Worm (Caenorhabditis elegans) whole organism, young adult: Measurements from ENCODE around the gene K08D12.3.
A peak's percentile ranks its signal among the peaks of the same experiment; 100 is the strongest.

ENCODE experiments used
- B0261.1 ChIP-seq: sonication (generic microtip); optimal IDR thresholded peaks from 2 replicates; lab custom pipeline; 2016; ENCODE audit warnings: mild to moderate bottlenecking, missing genetic modification characterization, moderate library complexity, missing compliant biosample characterization
- B0336.3 ChIP-seq: fragments of 200-800 bp; sonication (Bioruptor generic); IDR thresholded peaks from 2 replicates; pipeline ENCODE4 v1.3.6; 2022; ENCODE audit warnings: missing genetic modification characterization, missing compliant biosample characterization
- C17E4.6 ChIP-seq: fragments of 200-800 bp; sonication (Bioruptor generic); IDR thresholded peaks from 2 replicates; pipeline ENCODE4 v1.3.6; 2022; ENCODE audit warnings: missing genetic modification reagents, missing genetic modification characterization, missing compliant biosample characterization
- D2030.7 ChIP-seq: fragments of 200-800 bp; sonication (Bioruptor generic); IDR thresholded peaks from 2 replicates; pipeline ENCODE4 v1.3.6; 2022; ENCODE audit warnings: missing genetic modification reagents, missing genetic modification characterization, missing compliant biosample characterization
- F55B11.4 ChIP-seq: sonication (generic microtip); optimal IDR thresholded peaks from 2 replicates; lab custom pipeline; 2016; ENCODE audit warnings: missing compliant biosample characterization, missing genetic modification characterization, borderline replicate concordance; ENCODE audit not compliant: insufficient read depth
- F57C9.4 ChIP-seq: sonication (generic microtip); optimal IDR thresholded peaks from 2 replicates; lab custom pipeline; 2017; ENCODE audit warnings: mild to moderate bottlenecking, missing genetic modification characterization, missing compliant biosample characterization
- Y79H2A.3 ChIP-seq: fragments of 200-800 bp; sonication (Bioruptor generic); conservative IDR thresholded peaks from 2 replicates; pipeline ENCODE4 v1.3.6; 2022; ENCODE audit warnings: missing genetic modification reagents, missing genetic modification characterization, missing compliant biosample characterization
- Y95B8A.8 ChIP-seq: fragments of 200-800 bp; sonication (Bioruptor generic); IDR thresholded peaks from 2 replicates; pipeline ENCODE4 v1.3.6; 2022; ENCODE audit warnings: missing genetic modification reagents, missing genetic modification characterization, missing compliant biosample characterization
- ZK185.1 ChIP-seq: sonication (generic microtip); optimal IDR thresholded peaks from 2 replicates; lab custom pipeline; 2016; ENCODE audit warnings: mild to moderate bottlenecking, missing genetic modification characterization, missing compliant biosample characterization; ENCODE audit not compliant: poor library complexity, severe bottlenecking
- akir-1 ChIP-seq: fragments of 200-800 bp; sonication (Bioruptor generic); optimal IDR thresholded peaks from 2 replicates; lab custom pipeline; 2018; ENCODE audit warnings: mild to moderate bottlenecking, missing genetic modification characterization, moderate library complexity, missing compliant biosample characterization
- aptf-2 ChIP-seq: fragments of 200-800 bp; sonication (Bioruptor generic); conservative IDR thresholded peaks from 2 replicates; pipeline ENCODE4 v1.3.6; 2022; ENCODE audit warnings: missing genetic modification reagents, missing genetic modification characterization, missing compliant biosample characterization
- bed-2 ChIP-seq: fragments of 200-800 bp; sonication (Bioruptor generic); IDR thresholded peaks from 2 replicates; pipeline ENCODE4 v1.3.6; 2022; ENCODE audit warnings: missing genetic modification reagents, missing genetic modification characterization, missing compliant biosample characterization
- ceh-27 ChIP-seq: fragments of 200-800 bp; sonication (Bioruptor generic); optimal IDR thresholded peaks from 2 replicates; lab custom pipeline; 2018; ENCODE audit warnings: mild to moderate bottlenecking, missing genetic modification characterization, moderate library complexity, missing compliant biosample characterization
- ceh-58 ChIP-seq: fragments of 200-800 bp; sonication (Bioruptor generic); IDR thresholded peaks from 2 replicates; pipeline ENCODE4 v1.3.6; 2022; ENCODE audit warnings: missing genetic modification characterization, missing compliant biosample characterization
- ceh-91 ChIP-seq: fragments of 200-800 bp; sonication (Bioruptor generic); IDR thresholded peaks from 2 replicates; pipeline ENCODE4 v1.3.6; 2022; ENCODE audit warnings: missing genetic modification reagents, missing genetic modification characterization, missing compliant biosample characterization
- chd-7 ChIP-seq: sonication (generic microtip); optimal IDR thresholded peaks from 2 replicates; lab custom pipeline; 2016; ENCODE audit warnings: mild to moderate bottlenecking, missing genetic modification characterization, moderate library complexity, missing compliant biosample characterization
- die-1 ChIP-seq: sonication (generic microtip); optimal IDR thresholded peaks from 2 replicates; lab custom pipeline; 2016; ENCODE audit warnings: missing genotype, mild to moderate bottlenecking, missing genetic modification characterization, missing compliant biosample characterization
- dox-1 ChIP-seq: fragments of 200-800 bp; sonication (Bioruptor generic); IDR thresholded peaks from 2 replicates; pipeline ENCODE4 v1.3.6; 2022; ENCODE audit warnings: missing genetic modification reagents, missing genetic modification characterization, missing compliant biosample characterization
- dpl-1 ChIP-seq: fragments of 150-350 bp; optimal IDR thresholded peaks from 2 replicates; lab custom pipeline; 2014; ENCODE audit warnings: missing biosample characterization, missing genetic modification reagents, missing genetic modification characterization
- efl-1 ChIP-seq: fragments of 150-350 bp; optimal IDR thresholded peaks from 2 replicates; lab custom pipeline; 2014; ENCODE audit warnings: missing biosample characterization, missing genetic modification reagents, missing genetic modification characterization
- egl-18 ChIP-seq: fragments of 200-800 bp; sonication (Bioruptor generic); IDR thresholded peaks from 2 replicates; pipeline ENCODE4 v1.3.6; 2022; ENCODE audit warnings: missing genetic modification reagents, missing genetic modification characterization, missing compliant biosample characterization
- fkh-3 ChIP-seq: sonication (generic microtip); optimal IDR thresholded peaks from 2 replicates; lab custom pipeline; 2016; ENCODE audit warnings: mild to moderate bottlenecking, missing genetic modification characterization, missing compliant biosample characterization
- gei-17 ChIP-seq: fragments of 200-800 bp; sonication (Bioruptor generic); optimal IDR thresholded peaks from 2 replicates; lab custom pipeline; 2018; ENCODE audit warnings: mild to moderate bottlenecking, missing genetic modification characterization, missing compliant biosample characterization
- lin-26 ChIP-seq: fragments of 200-800 bp; sonication (Bioruptor generic); IDR thresholded peaks from 2 replicates; pipeline ENCODE4 v1.3.6; 2022; ENCODE audit warnings: missing genetic modification reagents, missing genetic modification characterization, missing compliant biosample characterization
- lin-54 ChIP-seq: fragments of 200-800 bp; sonication (Bioruptor generic); optimal IDR thresholded peaks from 2 replicates; lab custom pipeline; 2018; ENCODE audit warnings: mild to moderate bottlenecking, missing genetic modification characterization, missing compliant biosample characterization
- lir-1 ChIP-seq: fragments of 200-800 bp; sonication (Bioruptor generic); conservative IDR thresholded peaks from 2 replicates; pipeline ENCODE4 v1.3.6; 2022; ENCODE audit warnings: missing genetic modification reagents, missing genetic modification characterization, missing compliant biosample characterization
- madf-3 ChIP-seq: fragments of 200-800 bp; sonication (Bioruptor generic); IDR thresholded peaks from 2 replicates; pipeline ENCODE4 v1.3.6; 2022; ENCODE audit warnings: missing genetic modification reagents, missing genetic modification characterization, missing compliant biosample characterization
- madf-6 ChIP-seq: fragments of 200-800 bp; sonication (Bioruptor generic); IDR thresholded peaks from 2 replicates; pipeline ENCODE4 v1.3.6; 2022; ENCODE audit warnings: missing genetic modification reagents, missing genetic modification characterization, missing compliant biosample characterization
- mxl-1 ChIP-seq: sonication (generic microtip); optimal IDR thresholded peaks from 2 replicates; lab custom pipeline; 2016; ENCODE audit warnings: missing genetic modification characterization, missing compliant biosample characterization
- nfya-2 ChIP-seq: fragments of 200-800 bp; sonication (Bioruptor generic); IDR thresholded peaks from 2 replicates; pipeline ENCODE4 v1.3.6; 2022; ENCODE audit warnings: missing genetic modification reagents, missing genetic modification characterization, missing compliant biosample characterization
- nfyb-1 ChIP-seq: fragments of 200-800 bp; sonication (Bioruptor generic); IDR thresholded peaks from 2 replicates; pipeline ENCODE4 v1.3.6; 2022; ENCODE audit warnings: missing genetic modification reagents, missing genetic modification characterization, missing compliant biosample characterization
- nhr-179 ChIP-seq: sonication (generic microtip); optimal IDR thresholded peaks from 2 replicates; lab custom pipeline; 2016; ENCODE audit warnings: mild to moderate bottlenecking, missing genetic modification characterization, missing compliant biosample characterization
- nhr-27 ChIP-seq: fragments of 200-800 bp; sonication (Bioruptor generic); optimal IDR thresholded peaks from 2 replicates; lab custom pipeline; 2018; ENCODE audit warnings: mild to moderate bottlenecking, missing genetic modification characterization, moderate library complexity, missing compliant biosample characterization
- nhr-90 ChIP-seq: sonication (generic microtip); optimal IDR thresholded peaks from 2 replicates; lab custom pipeline; 2016; ENCODE audit warnings: missing genotype, mild to moderate bottlenecking, missing genetic modification characterization, missing compliant biosample characterization
- pha-4 ChIP-seq: fragments of 150-350 bp; sonication (generic microtip); optimal IDR thresholded peaks from 2 replicates; lab custom pipeline; 2014; ENCODE audit warnings: missing biosample characterization, missing genetic modification reagents, missing genetic modification characterization
- repo-1 ChIP-seq: sonication (generic microtip); optimal IDR thresholded peaks from 2 replicates; lab custom pipeline; 2017; ENCODE audit warnings: mild to moderate bottlenecking, missing genetic modification characterization, missing compliant biosample characterization
- sdz-38 ChIP-seq: sonication (generic microtip); optimal IDR thresholded peaks from 2 replicates; lab custom pipeline; 2016; ENCODE audit warnings: missing genotype, missing genetic modification characterization, missing compliant biosample characterization
- sea-2 ChIP-seq: fragments of 200-800 bp; sonication (Bioruptor generic); IDR thresholded peaks from 2 replicates; pipeline ENCODE4 v1.3.6; 2022; ENCODE audit warnings: missing genetic modification characterization, missing compliant biosample characterization
- snpc-3.4 ChIP-seq: sonication (generic microtip); optimal IDR thresholded peaks from 2 replicates; lab custom pipeline; 2017; ENCODE audit warnings: missing genetic modification characterization, mild to moderate bottlenecking, missing compliant biosample characterization, antibody characterized with exemption, moderate library complexity, missing genotype, missing genetic modification reagents
- snpc-4 ChIP-seq, 5 experiments: fragments of 150-350 bp in 1 of 5; sonication (generic microtip) in 4 of 5; optimal IDR thresholded peaks; 2 replicates each; lab custom pipeline; 2014 to 2018; ENCODE audit warnings: missing genetic modification characterization in 5 of 5, missing biosample characterization in 3 of 5, antibody characterized with exemption in 2 of 5, mild to moderate bottlenecking in 2 of 5, missing compliant biosample characterization in 2 of 5, missing genotype in 2 of 5, moderate library complexity in 2 of 5, missing genetic modification reagents in 1 of 5
- somi-1 ChIP-seq: fragments of 200-800 bp; sonication (Bioruptor generic); optimal IDR thresholded peaks from 2 replicates; lab custom pipeline; 2018; ENCODE audit warnings: mild to moderate bottlenecking, missing genetic modification characterization, missing compliant biosample characterization
- tbp1 ChIP-seq: fragments of 200-800 bp; sonication (Bioruptor generic); optimal IDR thresholded peaks from 2 replicates; lab custom pipeline; 2018; ENCODE audit warnings: mild to moderate bottlenecking, missing genetic modification characterization, missing compliant biosample characterization
- unc-62 ChIP-seq: fragments of 150-350 bp; optimal IDR thresholded peaks from 2 replicates; lab custom pipeline; 2014; ENCODE audit warnings: missing biosample characterization, missing genetic modification reagents, missing genetic modification characterization
- xnd-1 ChIP-seq: sonication (generic microtip); optimal IDR thresholded peaks from 2 replicates; lab custom pipeline; 2016; ENCODE audit warnings: missing genotype, missing genetic modification reagents, missing genetic modification characterization, missing compliant biosample characterization
- zim-3 ChIP-seq: sonication (generic microtip); optimal IDR thresholded peaks from 2 replicates; lab custom pipeline; 2017; ENCODE audit warnings: mild to moderate bottlenecking, missing genetic modification characterization, moderate library complexity, missing compliant biosample characterization
- ztf-26 ChIP-seq: sonication (generic microtip); optimal IDR thresholded peaks from 2 replicates; lab custom pipeline; 2017; ENCODE audit warnings: missing genetic modification characterization, missing compliant biosample characterization
- ztf-28 ChIP-seq: fragments of 200-800 bp; sonication (Bioruptor generic); IDR thresholded peaks from 2 replicates; pipeline ENCODE4 v1.3.6; 2022; ENCODE audit warnings: missing genetic modification reagents, missing genetic modification characterization, missing compliant biosample characterization

The K08D12.3 gene

DNA sequence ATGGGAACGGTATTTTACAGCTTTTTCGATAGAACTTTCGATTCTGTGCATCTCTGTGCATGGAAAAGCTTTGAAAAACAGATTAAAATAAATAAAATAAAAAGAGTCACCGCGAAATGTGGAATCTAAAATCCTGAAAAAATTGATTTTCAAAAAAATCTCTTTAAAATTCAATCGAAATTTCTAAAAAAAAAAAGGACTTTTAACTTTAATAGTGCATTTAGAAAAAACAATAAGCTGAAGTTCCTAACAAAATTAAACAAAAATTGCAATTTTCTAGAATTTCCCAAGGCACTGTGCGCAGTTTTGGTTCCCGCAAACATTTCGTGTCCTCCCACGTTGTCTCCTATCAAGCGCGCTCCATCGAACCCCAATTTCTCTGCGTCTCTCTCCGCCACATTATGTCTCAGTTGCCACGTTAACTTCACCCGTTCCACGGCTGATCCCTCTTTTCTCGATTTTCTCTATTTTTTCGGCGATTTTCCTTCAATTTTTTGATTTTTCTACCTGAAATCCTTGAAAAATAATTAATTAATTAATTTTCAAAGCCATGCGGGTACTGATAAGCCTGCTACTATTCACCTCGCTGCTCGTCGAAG is 35.5 kb downstream of the K08D12.3 start, which contains the start of the genes Y41D4A.6 and Y41D4A.4 (continued):
- TF ChIP-seq akir-1 (GFP tag; lab: Kevin White, UChicago) (no peak), Y79H2A.3 (GFP tag; lab: Robert Waterston, UW) (0 out of 2 replicates have a peak, but pooled peaks have one; percentile 41), ZK185.1 (peak; percentile 56), ceh-27 (GFP tag; lab: Kevin White, UChicago) (peak; percentile 81), dox-1 (GFP tag; lab: Robert Waterston, UW) (peak; percentile 94), nhr-90 (peak; percentile 3), mxl-1 (no peak), ztf-28 (GFP tag; lab: Robert Waterston, UW) (peak; percentile 91), fkh-3 (tag; lab: Kevin White, UChicago) (no peak), lir-1 (GFP tag; lab: Robert Waterston, UW) (peak; percentile 56; the same call in 1 of the 2 replicates), egl-18 (GFP tag; lab: Robert Waterston, UW) (no peak), C17E4.6 (GFP tag; lab: Robert Waterston, UW) (0 out of 2 replicates have a peak, but pooled peaks have one; percentile 52), F57C9.4 (no peak), gei-17 (GFP tag; lab: Kevin White, UChicago) (no peak), efl-1 (peak; percentile 5), B0336.3 (GFP tag; lab: Robert Waterston, UW) (peak; percentile 51; the same call in 1 of the 2 replicates), snpc-4 (GFP tag; optimal IDR thresholded peaks at IDR 0.05; lab: Kevin White, UChicago) (no peak), snpc-4 (tag; optimal IDR thresholded peaks at IDR 0.05; lab: Kevin White, UChicago) (peak; percentile 22 to 66 (median 58)), ceh-91 (peak; percentile 76), xnd-1 (tag; lab: Kevin White, UChicago) (no peak), sdz-38 (tag; lab: Kevin White, UChicago) (no peak), somi-1 (GFP tag; lab: Kevin White, UChicago) (peak; percentile 31), Y95B8A.8 (GFP tag; lab: Robert Waterston, UW) (0 out of 2 replicates have a peak, but pooled peaks have one; percentile 61), repo-1 (tag; lab: Kevin White, UChicago) (no peak), die-1 (peak; percentile 12), snpc-3.4 (tag; lab: Kevin White, UChicago) (peak; percentile 67), lin-26 (GFP tag; lab: Robert Waterston, UW) (no peak), zim-3 (tag; lab: Kevin White, UChicago) (peak; percentile 32), ztf-26 (tag; lab: Kevin White, UChicago) (no peak), madf-6 (GFP tag; lab: Robert Waterston, UW) (peak; percentile 53), lin-54 (GFP tag; lab: Kevin White, UChicago) (peak; percentile 79), aptf-2 (GFP tag; lab: Robert Waterston, UW) (peak; percentile 76), nhr-27 (tag; lab: Kevin White, UChicago) (no peak), nfya-2 (GFP tag; lab: Robert Waterston, UW) (no peak), D2030.7 (GFP tag; lab: Robert Waterston, UW) (peak; percentile 89), chd-7 (no peak), nhr-179 (tag; lab: Kevin White, UChicago) (no peak), pha-4 (tag; lab: Kevin White, UChicago) (no peak), B0261.1 (peak; percentile 3), dpl-1 (GFP tag; lab: Kevin White, UChicago) (no peak), madf-3 (GFP tag; lab: Robert Waterston, UW) (peak; percentile 72; the same call in 1 of the 2 replicates), sea-2 (GFP tag; lab: Robert Waterston, UW) (no peak), tbp1 (GFP tag; lab: Kevin White, UChicago) (peak; percentile 60), bed-2 (GFP tag; lab: Robert Waterston, UW) (peak; percentile 43; the same call in 1 of the 2 replicates), nfyb-1 (GFP tag; lab: Robert Waterston, UW) (0 out of 2 replicates have a peak, but pooled peaks have one; percentile 51), ceh-58 (GFP tag; lab: Robert Waterston, UW) (no peak), unc-62 (no peak), F55B11.4 (tag; lab: Kevin White, UChicago) (no peak)
